Worm (Caenorhabditis elegans): ENCODE data around the gene lido-7.
A peak's percentile ranks its signal among the peaks of the same experiment; 100 is the strongest.

The lido-7 gene

ce11 chrII:2985446-2985845 is 2.7 kb upstream of the lido-7 start:
- TF ChIP-seq nhr-21 (tag; optimal IDR thresholded peaks at IDR 0.05) (no peak), sma-9 (GFP tag; optimal IDR thresholded peaks at IDR 0.05) (no peak), sma-9 (tag; optimal IDR thresholded peaks at IDR 0.05) (no peak), ztf-4 (tag; optimal IDR thresholded peaks at IDR 0.05) (no peak), peb-1 (tag; optimal IDR thresholded peaks at IDR 0.05) (no peak), blmp-1 (tag; optimal IDR thresholded peaks at IDR 0.05; ENCODE audit: insufficient read depth) (no peak), zag-1 (tag; optimal IDR thresholded peaks at IDR 0.05) (no peak), sem-4 (tag; optimal IDR thresholded peaks at IDR 0.05) (no peak), ZK546.5 (tag; optimal IDR thresholded peaks at IDR 0.05) (no peak), nhr-12 (tag; optimal IDR thresholded peaks at IDR 0.05) (no peak), F13H6.1 (tag; optimal IDR thresholded peaks at IDR 0.05) (no peak), unc-62 (GFP tag; optimal IDR thresholded peaks at IDR 0.05) (no peak), mdl-1 (tag; optimal IDR thresholded peaks at IDR 0.05) (no peak), skn-1 (tag; optimal IDR thresholded peaks at IDR 0.05) (no peak), sma-3 (GFP tag; optimal IDR thresholded peaks at IDR 0.05) (no peak), lin-39 (tag; optimal IDR thresholded peaks at IDR 0.05) (no peak)

- TF ChIP-seq mab-5 (tag; optimal IDR thresholded peaks at IDR 0.05) (no peak), nhr-25 (tag; optimal IDR thresholded peaks at IDR 0.05) (no peak), zag-1 (tag; optimal IDR thresholded peaks at IDR 0.05) (no peak)
Observed at ce11 chrII:2985935-2986498, 2.1 kb upstream of the lido-7 start.

- peak; percentile 3 for TF ChIP-seq lin-13 (GFP tag; optimal IDR thresholded peaks at IDR 0.05)
- TF ChIP-seq nhr-6 (tag; optimal IDR thresholded peaks at IDR 0.05): no peak
- no peak for TF ChIP-seq nhr-237 (tag; optimal IDR thresholded peaks at IDR 0.05)
- no peak for TF ChIP-seq nhr-21 (tag; optimal IDR thresholded peaks at IDR 0.05)
- TF ChIP-seq Y55F3AM.14 (GFP tag; optimal IDR thresholded peaks at IDR 0.05): peak; percentile 22
- no peak for TF ChIP-seq lin-39 (tag; optimal IDR thresholded peaks at IDR 0.05)
- no peak for TF ChIP-seq egl-27 (tag; optimal IDR thresholded peaks at IDR 0.05)
- no peak for TF ChIP-seq unc-62 (GFP tag; optimal IDR thresholded peaks at IDR 0.05)
- no peak for TF ChIP-seq ceh-82 (tag; optimal IDR thresholded peaks at IDR 0.05)
- TF ChIP-seq F13H6.1 (tag; optimal IDR thresholded peaks at IDR 0.05): no peak
- no peak for TF ChIP-seq R02D3.7 (tag; optimal IDR thresholded peaks at IDR 0.05)
- peak; percentile 52 for TF ChIP-seq snpc-4 (tag; optimal IDR thresholded peaks at IDR 0.05)
- no peak for TF ChIP-seq gmeb-1 (tag; optimal IDR thresholded peaks at IDR 0.05)
- no peak for TF ChIP-seq crh-2 (tag; optimal IDR thresholded peaks at IDR 0.05)
- TF ChIP-seq aly-2 (tag; optimal IDR thresholded peaks at IDR 0.05): no peak
Observed at ce11 chrII:2987122-2987556, 961 bp upstream of the lido-7 start.

- TF ChIP-seq unc-55 (GFP tag; optimal IDR thresholded peaks at IDR 0.05) (no peak), lsy-2 (tag; optimal IDR thresholded peaks at IDR 0.05) (no peak), crh-2 (tag; optimal IDR thresholded peaks at IDR 0.05) (no peak), egl-27 (tag; optimal IDR thresholded peaks at IDR 0.05) (no peak), sma-9 (GFP tag; optimal IDR thresholded peaks at IDR 0.05) (no peak), sma-9 (tag; optimal IDR thresholded peaks at IDR 0.05) (no peak), elt-1 (tag; optimal IDR thresholded peaks at IDR 0.05) (no peak), Y55F3AM.14 (GFP tag; optimal IDR thresholded peaks at IDR 0.05) (no peak), gmeb-1 (tag; optimal IDR thresholded peaks at IDR 0.05) (no peak), sem-4 (tag; optimal IDR thresholded peaks at IDR 0.05) (no peak), mbf-1 (tag; optimal IDR thresholded peaks at IDR 0.05) (no peak), nhr-10 (tag; optimal IDR thresholded peaks at IDR 0.05) (no peak)
Observed at ce11 chrII:2990089-2990488, 2.0 kb downstream of the lido-7 start.

ce11 chrII:2991555-2992083 is 3.5 kb downstream of the lido-7 start, which contains the start of gene K08A2.2:
TSS of gene K08A2.2 (plus strand) at chrII:2991605.
- TF ChIP-seq zag-1 (tag; optimal IDR thresholded peaks at IDR 0.05) (no peak), aly-2 (tag; optimal IDR thresholded peaks at IDR 0.05) (no peak), unc-55 (GFP tag; optimal IDR thresholded peaks at IDR 0.05) (peak; percentile 17)

Measured in whole organism, L2 larva.